Worm (Caenorhabditis elegans) whole organism, young adult: ENCODE measurements around the gene F14F8.14.
"Not testable (repeated sequence)": the region's sequence is repeated elsewhere in the genome, so short reads cannot be mapped to it uniquely, and the experiment has no call there.

Source experiments
- C17E4.6 ChIP-seq: fragments of 200-800 bp; sonication (Bioruptor generic); IDR thresholded peaks from 2 replicates; pipeline ENCODE4 v1.3.6; 2022; ENCODE audit warnings: missing genetic modification reagents, missing genetic modification characterization, missing compliant biosample characterization
- D2030.7 ChIP-seq: fragments of 200-800 bp; sonication (Bioruptor generic); IDR thresholded peaks from 2 replicates; pipeline ENCODE4 v1.3.6; 2022; ENCODE audit warnings: missing genetic modification reagents, missing genetic modification characterization, missing compliant biosample characterization
- F10E7.11 ChIP-seq: sonication (generic microtip); optimal IDR thresholded peaks from 2 replicates; lab custom pipeline; 2017; ENCODE audit warnings: mild to moderate bottlenecking, missing genetic modification characterization, moderate library complexity, missing compliant biosample characterization
- F23B12.7 ChIP-seq: sonication (generic microtip); optimal IDR thresholded peaks from 2 replicates; lab custom pipeline; 2017; ENCODE audit warnings: missing genetic modification characterization, mild to moderate bottlenecking, missing compliant biosample characterization, antibody characterized with exemption, moderate library complexity; ENCODE audit not compliant: insufficient read depth
- F37B4.10 ChIP-seq: fragments of 200-800 bp; sonication (Bioruptor generic); IDR thresholded peaks from 2 replicates; pipeline ENCODE4 v1.3.6; 2022; ENCODE audit warnings: missing genetic modification characterization, missing compliant biosample characterization
- K11D2.4 ChIP-seq: fragments of 200-800 bp; sonication (Bioruptor generic); IDR thresholded peaks from 2 replicates; pipeline ENCODE4 v1.3.6; 2022; ENCODE audit warnings: missing genetic modification reagents, missing genetic modification characterization, missing compliant biosample characterization
- K12H6.12 ChIP-seq: fragments of 200-800 bp; sonication (Bioruptor generic); optimal IDR thresholded peaks from 2 replicates; lab custom pipeline; 2018; ENCODE audit warnings: mild to moderate bottlenecking, missing genetic modification characterization, missing compliant biosample characterization
- Y95B8A.8 ChIP-seq: fragments of 200-800 bp; sonication (Bioruptor generic); IDR thresholded peaks from 2 replicates; pipeline ENCODE4 v1.3.6; 2022; ENCODE audit warnings: missing genetic modification reagents, missing genetic modification characterization, missing compliant biosample characterization
- ZK185.1 ChIP-seq: sonication (generic microtip); optimal IDR thresholded peaks from 2 replicates; lab custom pipeline; 2016; ENCODE audit warnings: mild to moderate bottlenecking, missing genetic modification characterization, missing compliant biosample characterization; ENCODE audit not compliant: poor library complexity, severe bottlenecking
- athp-1 ChIP-seq: sonication (generic microtip); optimal IDR thresholded peaks from 2 replicates; lab custom pipeline; 2017; ENCODE audit warnings: mild to moderate bottlenecking, missing genetic modification characterization, missing compliant biosample characterization
- ccch-3 ChIP-seq: fragments of 200-800 bp; sonication (Bioruptor generic); optimal IDR thresholded peaks from 2 replicates; lab custom pipeline; 2018; ENCODE audit warnings: mild to moderate bottlenecking, missing genetic modification characterization, missing compliant biosample characterization
- cebp-1 ChIP-seq, 2 experiments: fragments of 200-800 bp in 1 of 2; sonication (Bioruptor generic) in 1 of 2; sonication (generic microtip) in 1 of 2; IDR thresholded peaks in 1 of 2; optimal IDR thresholded peaks in 1 of 2; 2 replicates each; pipeline versions ENCODE4 v1.3.6 to Lab custom; 2017 to 2022; ENCODE audit warnings: missing compliant biosample characterization in 2 of 2, missing genetic modification characterization in 2 of 2, mild to moderate bottlenecking in 1 of 2, missing genetic modification reagents in 1 of 2, moderate library complexity in 1 of 2
- ceh-100 ChIP-seq: fragments of 200-800 bp; sonication (Bioruptor generic); IDR thresholded peaks from 2 replicates; pipeline ENCODE4 v1.3.6; 2022; ENCODE audit warnings: missing genetic modification reagents, missing genetic modification characterization, missing compliant biosample characterization
- dox-1 ChIP-seq: fragments of 200-800 bp; sonication (Bioruptor generic); IDR thresholded peaks from 2 replicates; pipeline ENCODE4 v1.3.6; 2022; ENCODE audit warnings: missing genetic modification reagents, missing genetic modification characterization, missing compliant biosample characterization
- dpff-1 ChIP-seq: sonication (generic microtip); optimal IDR thresholded peaks from 2 replicates; lab custom pipeline; 2017; ENCODE audit warnings: mild to moderate bottlenecking, missing genetic modification characterization, missing compliant biosample characterization
- fkh-3 ChIP-seq: sonication (generic microtip); optimal IDR thresholded peaks from 2 replicates; lab custom pipeline; 2016; ENCODE audit warnings: mild to moderate bottlenecking, missing genetic modification characterization, missing compliant biosample characterization
- hlh-26 ChIP-seq: fragments of 200-800 bp; sonication (Bioruptor generic); conservative IDR thresholded peaks from 2 replicates; pipeline ENCODE4 v1.3.6; 2022; ENCODE audit warnings: missing genetic modification reagents, missing genetic modification characterization, missing compliant biosample characterization
- hmg-1.2 ChIP-seq: fragments of 200-800 bp; sonication (Bioruptor generic); IDR thresholded peaks from 2 replicates; pipeline ENCODE4 v1.3.6; 2022; ENCODE audit warnings: missing genetic modification reagents, missing genetic modification characterization, missing compliant biosample characterization
- lin-26 ChIP-seq: fragments of 200-800 bp; sonication (Bioruptor generic); IDR thresholded peaks from 2 replicates; pipeline ENCODE4 v1.3.6; 2022; ENCODE audit warnings: missing genetic modification reagents, missing genetic modification characterization, missing compliant biosample characterization
- lin-35 ChIP-seq, 3 experiments: fragments of 150-350 bp in 2 of 3; sonication (generic microtip) in 1 of 3; optimal IDR thresholded peaks; 2 replicates each; lab custom pipeline; 2014 to 2018; ENCODE audit warnings: missing biosample characterization in 3 of 3, missing genetic modification characterization in 3 of 3, missing genetic modification reagents in 3 of 3
- lin-40 ChIP-seq: sonication (generic microtip); optimal IDR thresholded peaks from 2 replicates; lab custom pipeline; 2016; ENCODE audit warnings: missing genetic modification characterization, mild to moderate bottlenecking, missing compliant biosample characterization, missing genotype, missing genetic modification reagents
- lir-1 ChIP-seq: fragments of 200-800 bp; sonication (Bioruptor generic); conservative IDR thresholded peaks from 2 replicates; pipeline ENCODE4 v1.3.6; 2022; ENCODE audit warnings: missing genetic modification reagents, missing genetic modification characterization, missing compliant biosample characterization
- madf-6 ChIP-seq: fragments of 200-800 bp; sonication (Bioruptor generic); IDR thresholded peaks from 2 replicates; pipeline ENCODE4 v1.3.6; 2022; ENCODE audit warnings: missing genetic modification reagents, missing genetic modification characterization, missing compliant biosample characterization
- mcd-1 ChIP-seq: fragments of 200-800 bp; sonication (Bioruptor generic); IDR thresholded peaks from 2 replicates; pipeline ENCODE4 v1.3.6; 2022; ENCODE audit warnings: missing genetic modification reagents, missing genetic modification characterization, missing compliant biosample characterization
- mel-28 ChIP-seq: sonication (generic microtip); optimal IDR thresholded peaks from 2 replicates; lab custom pipeline; 2016; ENCODE audit warnings: borderline replicate concordance, mild to moderate bottlenecking, missing genetic modification characterization, missing compliant biosample characterization
- nfya-1 ChIP-seq: sonication (generic microtip); optimal IDR thresholded peaks from 2 replicates; lab custom pipeline; 2017; ENCODE audit warnings: antibody characterized with exemption, missing compliant biosample characterization, missing genetic modification characterization, borderline replicate concordance; ENCODE audit not compliant: insufficient read depth
- pbrm-1 ChIP-seq: fragments of 200-800 bp; sonication (Bioruptor generic); IDR thresholded peaks from 2 replicates; pipeline ENCODE4 v1.3.6; 2022; ENCODE audit warnings: missing genetic modification reagents, missing genetic modification characterization, missing compliant biosample characterization
- rec-8 ChIP-seq, 2 experiments: sonication (generic microtip); optimal IDR thresholded peaks; 2 replicates each; lab custom pipeline; 2016; ENCODE audit warnings: mild to moderate bottlenecking in 2 of 2, missing genetic modification characterization in 2 of 2, missing genetic modification reagents in 2 of 2, missing genotype in 2 of 2, missing biosample characterization in 1 of 2, missing compliant biosample characterization in 1 of 2, moderate library complexity in 1 of 2
- rpc-1 ChIP-seq, 2 experiments: fragments of 150-350 bp in 1 of 2; sonication (generic microtip) in 1 of 2; optimal IDR thresholded peaks; 2 replicates each; lab custom pipeline; 2014 to 2018; ENCODE audit warnings: missing biosample characterization in 1 of 2, missing genetic modification characterization in 1 of 2, missing genetic modification reagents in 1 of 2, missing genotype in 1 of 2
- snpc-1.1 ChIP-seq: sonication (generic microtip); optimal IDR thresholded peaks from 2 replicates; lab custom pipeline; 2017; ENCODE audit warnings: missing genetic modification characterization, mild to moderate bottlenecking, missing compliant biosample characterization, antibody characterized with exemption, moderate library complexity, missing genotype, missing genetic modification reagents; ENCODE audit not compliant: insufficient read depth
- somi-1 ChIP-seq: fragments of 200-800 bp; sonication (Bioruptor generic); optimal IDR thresholded peaks from 2 replicates; lab custom pipeline; 2018; ENCODE audit warnings: mild to moderate bottlenecking, missing genetic modification characterization, missing compliant biosample characterization
- tbp1 ChIP-seq: fragments of 200-800 bp; sonication (Bioruptor generic); optimal IDR thresholded peaks from 2 replicates; lab custom pipeline; 2018; ENCODE audit warnings: mild to moderate bottlenecking, missing genetic modification characterization, missing compliant biosample characterization
- unc-130 ChIP-seq: sonication (generic microtip); optimal IDR thresholded peaks from 2 replicates; lab custom pipeline; 2016; ENCODE audit warnings: missing genetic modification reagents, missing genetic modification characterization, missing compliant biosample characterization
- xnd-1 ChIP-seq: sonication (generic microtip); optimal IDR thresholded peaks from 2 replicates; lab custom pipeline; 2016; ENCODE audit warnings: missing genotype, missing genetic modification reagents, missing genetic modification characterization, missing compliant biosample characterization
- ztf-18 ChIP-seq: sonication (generic microtip); optimal IDR thresholded peaks from 2 replicates; lab custom pipeline; 2016; ENCODE audit warnings: missing genotype, mild to moderate bottlenecking, missing genetic modification characterization, missing compliant biosample characterization
- ztf-25 ChIP-seq: fragments of 200-800 bp; sonication (Bioruptor generic); IDR thresholded peaks from 2 replicates; pipeline ENCODE4 v1.3.6; 2022; ENCODE audit warnings: missing genetic modification reagents, missing genetic modification characterization, missing compliant biosample characterization

F14F8.14 gene

DNA sequence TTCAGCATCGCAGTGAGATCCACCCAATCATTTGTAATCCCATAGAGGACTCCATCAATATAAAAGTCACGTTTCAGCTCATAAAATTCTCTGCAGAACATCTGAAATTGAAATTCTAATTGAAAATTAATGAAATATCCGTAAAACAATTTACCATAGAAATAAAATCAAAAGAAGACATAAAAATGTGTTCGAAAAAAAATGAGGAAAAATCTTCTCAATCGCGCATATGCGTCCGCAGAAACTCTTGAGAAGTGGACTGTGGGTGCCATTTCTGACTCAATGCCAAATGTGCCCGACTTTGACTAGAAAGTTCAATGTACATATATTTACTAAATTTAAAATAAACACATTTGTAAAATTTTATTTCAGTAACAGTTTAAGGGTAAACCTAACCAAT is 1.9 kb upstream of the F14F8.14 start, which contains the start of gene F14F8.9:
Gene F14F8.9, minus strand, starts transcription at position 101 of the 400 bp plus-strand sequence.
- TF ChIP-seq pbrm-1 (no peak), madf-6 (GFP tag; lab: Robert Waterston, UW) (no peak), mcd-1 (GFP tag; lab: Robert Waterston, UW) (no peak), ccch-3 (no peak), F10E7.11 (tag; lab: Kevin White, UChicago) (no peak)

ce11 chrV:16660816-16661215 is 5.7 kb downstream of the F14F8.14 start, which contains the start of gene Y70C5B.2:
Gene Y70C5B.2, minus strand, starts transcription at chrV:16660916.
- TF ChIP-seq rec-8 (tag; optimal IDR thresholded peaks at IDR 0.05; lab: Kevin White, UChicago); somi-1 (GFP tag; lab: Kevin White, UChicago); ceh-100: not testable (repeated sequence)

ce11 chrV:16654242-16654641 is 12.3 kb downstream of the F14F8.14 start, which contains the start of gene W06G6.15:
Gene W06G6.15, plus strand, starts transcription at chrV:16654542.
- TF ChIP-seq Y95B8A.8 (GFP tag; lab: Robert Waterston, UW); K11D2.4; F37B4.10 (GFP tag; lab: Robert Waterston, UW): not testable (repeated sequence)
- TF ChIP-seq, all 124 proteins: peak for 0; not testable (repeated sequence) for 124

DNA sequence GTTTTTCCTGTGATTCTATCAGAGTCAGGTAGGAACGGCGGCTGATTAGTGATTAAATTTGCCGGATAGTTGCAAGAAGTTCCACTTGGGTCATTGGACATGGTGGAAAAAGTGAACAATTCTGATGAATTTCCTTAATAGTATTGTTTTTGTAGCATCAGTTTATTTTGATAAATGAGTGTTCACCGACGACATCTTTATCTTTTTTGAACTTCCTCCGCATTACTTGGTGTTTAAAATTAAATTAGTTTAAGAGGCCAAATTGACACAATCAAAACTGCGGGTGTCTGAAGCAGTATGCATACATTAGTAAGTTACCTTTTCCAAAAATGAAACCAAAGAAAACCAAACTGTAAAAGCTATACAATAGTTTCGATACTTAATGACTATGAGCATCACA is 17.3 kb downstream of the F14F8.14 start, which contains the start of gene W06G6.11:
Gene W06G6.11, minus strand, starts transcription at position 101 of the 400 bp plus-strand sequence.
- not testable (repeated sequence) for TF ChIP-seq ZK185.1; rpc-1 (optimal IDR thresholded peaks at IDR 0.05; lab: Kevin White, UChicago); rpc-1 (tag; optimal IDR thresholded peaks at IDR 0.05; lab: Kevin White, UChicago); pbrm-1

ce11 chrV:16648317-16649018 is 18.1 kb downstream of the F14F8.14 start, which contains the start of gene W06G6.20:
Gene W06G6.20, minus strand, starts transcription at chrV:16648367.
- TF ChIP-seq ztf-18 (peak; percentile 37), F23B12.7 (tag; lab: Kevin White, UChicago) (peak; percentile 70), F37B4.10 (GFP tag; lab: Robert Waterston, UW) (no peak), cebp-1 (GFP tag; IDR thresholded peaks at IDR 0.05; lab: Robert Waterston, UW) (no peak), cebp-1 (tag; optimal IDR thresholded peaks at IDR 0.05; lab: Kevin White, UChicago) (peak; percentile 31), unc-130 (GFP tag; lab: Kevin White, UChicago) (no peak), xnd-1 (tag; lab: Kevin White, UChicago) (no peak), lin-26 (GFP tag; lab: Robert Waterston, UW) (peak; percentile 86), dox-1 (GFP tag; lab: Robert Waterston, UW) (0 out of 2 replicates have a peak, but pooled peaks have one; percentile 18), tbp1 (GFP tag; lab: Kevin White, UChicago) (peak; percentile 90), ztf-25 (GFP tag; lab: Robert Waterston, UW) (peak; percentile 61; the same call in 1 of the 2 replicates), athp-1 (no peak), D2030.7 (GFP tag; lab: Robert Waterston, UW) (0 out of 2 replicates have a peak, but pooled peaks have one; percentile 22), K12H6.12 (no peak), lir-1 (GFP tag; lab: Robert Waterston, UW) (no peak), rpc-1 (optimal IDR thresholded peaks at IDR 0.05; lab: Kevin White, UChicago) (peak; percentile 71), rpc-1 (tag; optimal IDR thresholded peaks at IDR 0.05; lab: Kevin White, UChicago) (peak; percentile 90), snpc-1.1 (tag; lab: Kevin White, UChicago) (peak; percentile 75), fkh-3 (no peak), dpff-1 (tag; lab: Kevin White, UChicago) (no peak), hmg-1.2 (GFP tag; lab: Robert Waterston, UW) (peak; percentile 50; the same call in 1 of the 2 replicates), hlh-26 (GFP tag; lab: Robert Waterston, UW) (no peak), lin-35 (GFP tag; optimal IDR thresholded peaks at IDR 0.05; lab: Kevin White, UChicago) (no peak), lin-40 (tag; lab: Kevin White, UChicago) (no peak), nfya-1 (tag; lab: Kevin White, UChicago) (no peak), C17E4.6 (GFP tag; lab: Robert Waterston, UW) (no peak), ZK185.1 (peak; percentile 20), mel-28 (tag; lab: Kevin White, UChicago) (no peak)
